Worm (Caenorhabditis elegans): ENCODE measurements around the gene T22B2.1.

T22B2.1 gene

DNA sequence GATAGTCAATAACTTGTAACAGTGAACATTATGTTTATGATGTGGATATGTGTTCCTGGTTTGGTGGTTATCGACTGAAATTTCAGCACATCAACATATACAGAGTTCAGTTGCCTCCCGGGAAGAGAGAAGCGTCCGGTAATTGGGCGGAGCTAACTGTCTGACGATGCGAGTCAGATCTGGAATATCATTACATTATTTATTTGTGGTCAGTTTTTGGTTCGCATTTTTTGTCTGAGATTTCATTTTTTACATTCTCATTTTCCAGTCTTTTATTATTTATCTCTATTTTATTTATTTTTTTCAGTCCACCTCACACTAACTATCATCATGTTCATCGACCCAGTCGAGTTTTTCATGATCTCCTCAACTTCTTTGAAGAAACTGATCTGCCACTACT is at the start of gene T22B2.1:
Gene T22B2.1, plus strand, starts transcription at position 301 of the 400 bp plus-strand sequence.
- no peak for TF ChIP-seq ztf-16 (tag; optimal IDR thresholded peaks at IDR 0.05)
- no peak for TF ChIP-seq che-1 (tag; optimal IDR thresholded peaks at IDR 0.05)
- TF ChIP-seq Y22D7AL.16 (tag; optimal IDR thresholded peaks at IDR 0.05), result no peak
- TF ChIP-seq pha-4 (tag; optimal IDR thresholded peaks at IDR 0.05), result no peak

- no peak for TF ChIP-seq odd-2 (tag; optimal IDR thresholded peaks at IDR 0.05)
- no peak for TF ChIP-seq ahr-1 (tag; optimal IDR thresholded peaks at IDR 0.05)
- TF ChIP-seq K02D7.2 (tag; optimal IDR thresholded peaks at IDR 0.05), result no peak
- no peak for TF ChIP-seq C08G9.2 (tag; optimal IDR thresholded peaks at IDR 0.05)
- TF ChIP-seq pqm-1 (tag; optimal IDR thresholded peaks at IDR 0.05), result no peak
- no peak for TF ChIP-seq ttx-3 (tag; optimal IDR thresholded peaks at IDR 0.05)
- TF ChIP-seq madf-2 (tag; optimal IDR thresholded peaks at IDR 0.05), result no peak
- no peak for TF ChIP-seq zip-5 (tag; optimal IDR thresholded peaks at IDR 0.05)
These were observed 47.6 kb upstream of the T22B2.1 start, which contains the start of gene F47F2.1 for ce11 chrX:3878233-3878632. TSS of gene F47F2.1 (plus strand) at chrX:3878533.

DNA sequence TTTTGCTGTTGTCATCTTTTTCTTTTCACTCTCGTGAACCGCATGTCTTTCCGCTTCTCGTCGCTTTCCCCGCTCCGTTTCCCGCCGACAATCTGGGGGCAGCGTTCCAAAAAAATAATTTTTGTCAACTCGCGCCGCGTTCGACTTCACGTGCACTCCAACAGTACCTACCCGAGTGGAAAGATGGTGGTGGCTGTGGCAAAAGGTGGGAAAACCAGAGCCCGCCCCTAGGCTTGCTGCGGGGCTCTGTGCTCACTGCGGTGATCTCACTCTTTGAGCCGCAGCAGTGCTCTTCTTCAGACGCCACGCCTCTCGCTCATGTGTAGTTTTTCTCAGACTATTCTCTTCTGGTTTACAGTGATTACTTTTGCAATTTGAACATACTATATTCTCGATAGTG is 38.3 kb upstream of the T22B2.1 start:
- TF ChIP-seq ceh-31 (tag; optimal IDR thresholded peaks at IDR 0.05), result peak; percentile 32
- no peak for TF ChIP-seq odd-2 (tag; optimal IDR thresholded peaks at IDR 0.05)
- no peak for TF ChIP-seq ref-2 (tag; optimal IDR thresholded peaks at IDR 0.05)
- no peak for TF ChIP-seq fax-1 (tag; optimal IDR thresholded peaks at IDR 0.05)
- no peak for TF ChIP-seq pat-9 (tag; optimal IDR thresholded peaks at IDR 0.05)
- TF ChIP-seq lin-11 (tag; optimal IDR thresholded peaks at IDR 0.05), result no peak
- TF ChIP-seq syd-9 (tag; optimal IDR thresholded peaks at IDR 0.05), result peak; percentile 1
- no peak for TF ChIP-seq hlh-13 (GFP tag; optimal IDR thresholded peaks at IDR 0.05)

- TF ChIP-seq hlh-8 (tag; optimal IDR thresholded peaks at IDR 0.05) (no peak), Y22D7AL.16 (tag; optimal IDR thresholded peaks at IDR 0.05) (no peak), sox-4 (tag; optimal IDR thresholded peaks at IDR 0.05) (no peak), odd-2 (tag; optimal IDR thresholded peaks at IDR 0.05) (no peak), unc-86 (tag; optimal IDR thresholded peaks at IDR 0.05) (no peak), sox-2 (GFP tag; IDR thresholded peaks at IDR 0.05) (no peak), ahr-1 (tag; optimal IDR thresholded peaks at IDR 0.05) (no peak), pat-9 (tag; optimal IDR thresholded peaks at IDR 0.05) (no peak), ets-4 (tag; optimal IDR thresholded peaks at IDR 0.05) (no peak), ceh-2 (tag; optimal IDR thresholded peaks at IDR 0.05) (no peak), pag-3 (tag; optimal IDR thresholded peaks at IDR 0.05; ENCODE audit: borderline replicate concordance) (no peak), ceh-9 (tag; optimal IDR thresholded peaks at IDR 0.05) (no peak), ceh-45 (GFP tag; IDR thresholded peaks at IDR 0.05) (no peak), K09A11.1 (tag; optimal IDR thresholded peaks at IDR 0.05; ENCODE audit: insufficient read depth) (no peak), unc-55 (GFP tag; optimal IDR thresholded peaks at IDR 0.05) (no peak)
These were observed 30.3 kb upstream of the T22B2.1 start, which contains the start of gene F47F2.3 for ce11 chrX:3895577-3895976. TSS of gene F47F2.3 (minus strand) at chrX:3895677.

- no peak for TF ChIP-seq unc-42 (tag; optimal IDR thresholded peaks at IDR 0.05)
- no peak for TF ChIP-seq ceh-14 (tag; optimal IDR thresholded peaks at IDR 0.05)
- TF ChIP-seq fkh-6 (tag; optimal IDR thresholded peaks at IDR 0.05), result no peak
- no peak for TF ChIP-seq tbx-7 (tag; optimal IDR thresholded peaks at IDR 0.05)
- TF ChIP-seq unc-55 (GFP tag; optimal IDR thresholded peaks at IDR 0.05), result peak; percentile 11
- no peak for TF ChIP-seq nhr-232 (tag; optimal IDR thresholded peaks at IDR 0.05)
- TF ChIP-seq nfya-1 (tag; optimal IDR thresholded peaks at IDR 0.05), result no peak
- TF ChIP-seq C08G9.2 (tag; optimal IDR thresholded peaks at IDR 0.05), result no peak
- no peak for TF ChIP-seq ttx-3 (tag; optimal IDR thresholded peaks at IDR 0.05)
- no peak for TF ChIP-seq mec-3 (tag; optimal IDR thresholded peaks at IDR 0.05; ENCODE audit: borderline replicate concordance)
- TF ChIP-seq rnt-1 (tag; optimal IDR thresholded peaks at IDR 0.05), result no peak
- TF ChIP-seq ama-1 (optimal IDR thresholded peaks at IDR 0.05), result no peak
- TF ChIP-seq ceh-31 (tag; optimal IDR thresholded peaks at IDR 0.05), result peak; percentile 38
- no peak for TF ChIP-seq che-1 (tag; optimal IDR thresholded peaks at IDR 0.05)
- TF ChIP-seq hlh-13 (GFP tag; optimal IDR thresholded peaks at IDR 0.05), result no peak
- TF ChIP-seq ceh-45 (GFP tag; IDR thresholded peaks at IDR 0.05), result no peak
These were observed 27.4 kb upstream of the T22B2.1 start for ce11 chrX:3898255-3899177.
